Worm (Caenorhabditis elegans) whole organism, mixed stage, embryonic: ENCODE results near the gene C50F4.1.

Experiments used
- blmp-1 ChIP-seq: fragments of 150-350 bp; optimal IDR thresholded peaks from 2 replicates; lab custom pipeline; 2014; ENCODE audit warnings: missing biosample characterization, missing genetic modification characterization
- ceh-39 ChIP-seq: fragments of 150-350 bp; optimal IDR thresholded peaks from 2 replicates; lab custom pipeline; 2014; ENCODE audit warnings: missing biosample characterization, missing genetic modification characterization
- ceh-43 ChIP-seq: fragments of 200-800 bp; sonication (Bioruptor generic); optimal IDR thresholded peaks from 2 replicates; lab custom pipeline; 2018; ENCODE audit warnings: mild to moderate bottlenecking, missing genetic modification characterization, moderate library complexity, missing compliant biosample characterization
- ceh-83 ChIP-seq: fragments of 200-800 bp; sonication (Bioruptor generic); optimal IDR thresholded peaks from 2 replicates; lab custom pipeline; 2018; ENCODE audit warnings: mild to moderate bottlenecking, missing genetic modification characterization, missing compliant biosample characterization
- ces-1 ChIP-seq: fragments of 150-350 bp; optimal IDR thresholded peaks from 2 replicates; lab custom pipeline; 2014; ENCODE audit warnings: missing biosample characterization, missing genetic modification reagents, missing genetic modification characterization
- cnd-1 ChIP-seq: fragments of 200-800 bp; sonication (Bioruptor generic); optimal IDR thresholded peaks from 2 replicates; lab custom pipeline; 2018; ENCODE audit warnings: mild to moderate bottlenecking, missing genetic modification characterization, missing compliant biosample characterization
- drap-1 ChIP-seq: fragments of 200-800 bp; sonication (Bioruptor generic); optimal IDR thresholded peaks from 3 replicates; lab custom pipeline; 2018; ENCODE audit warnings: mild to moderate bottlenecking, missing genetic modification characterization, missing compliant biosample characterization
- elt-1 ChIP-seq: sonication (generic microtip); optimal IDR thresholded peaks from 2 replicates; lab custom pipeline; 2017; ENCODE audit warnings: missing genetic modification characterization, mild to moderate bottlenecking, missing compliant biosample characterization, antibody characterized with exemption, moderate library complexity, borderline replicate concordance; ENCODE audit not compliant: insufficient read depth
- elt-3 ChIP-seq: fragments of 150-350 bp; optimal IDR thresholded peaks from 2 replicates; lab custom pipeline; 2014; ENCODE audit warnings: missing biosample characterization, missing genetic modification characterization
- lin-32 ChIP-seq: fragments of 200-800 bp; sonication (Bioruptor generic); optimal IDR thresholded peaks from 2 replicates; lab custom pipeline; 2018; ENCODE audit warnings: mild to moderate bottlenecking, missing genetic modification characterization, missing compliant biosample characterization
- lsy-2 ChIP-seq: fragments of 150-350 bp; optimal IDR thresholded peaks from 2 replicates; lab custom pipeline; 2014; ENCODE audit warnings: missing biosample characterization, missing genetic modification characterization
- mep-1 ChIP-seq: fragments of 150-350 bp; optimal IDR thresholded peaks from 2 replicates; lab custom pipeline; 2017; ENCODE audit warnings: missing biosample characterization, missing genetic modification reagents, missing genetic modification characterization, inconsistent platforms
- mls-2 ChIP-seq: sonication (generic microtip); optimal IDR thresholded peaks from 2 replicates; lab custom pipeline; 2016; ENCODE audit warnings: mild to moderate bottlenecking, missing genetic modification characterization, moderate library complexity, missing compliant biosample characterization
- nhr-12 ChIP-seq: fragments of 150-350 bp; optimal IDR thresholded peaks from 2 replicates; lab custom pipeline; 2014; ENCODE audit warnings: missing biosample characterization, missing genetic modification characterization
- nhr-237 ChIP-seq: fragments of 150-350 bp; optimal IDR thresholded peaks from 2 replicates; lab custom pipeline; 2014; ENCODE audit warnings: missing biosample characterization, missing genetic modification characterization
- nhr-28 ChIP-seq: fragments of 150-350 bp; optimal IDR thresholded peaks from 2 replicates; lab custom pipeline; 2014; ENCODE audit warnings: missing biosample characterization, missing genetic modification characterization
- nhr-76 ChIP-seq: sonication (generic microtip); optimal IDR thresholded peaks from 2 replicates; lab custom pipeline; 2017; ENCODE audit warnings: missing biosample characterization, missing genetic modification characterization
- pha-4 ChIP-seq: fragments of 150-350 bp; optimal IDR thresholded peaks from 2 replicates; lab custom pipeline; 2018; ENCODE audit warnings: missing biosample characterization, missing genetic modification reagents, missing genetic modification characterization
- tbx-8 ChIP-seq: fragments of 200-800 bp; sonication (Bioruptor generic); optimal IDR thresholded peaks from 2 replicates; lab custom pipeline; 2018; ENCODE audit warnings: mild to moderate bottlenecking, missing genetic modification characterization, moderate library complexity, missing compliant biosample characterization
- unc-39 ChIP-seq: fragments of 150-350 bp; optimal IDR thresholded peaks from 2 replicates; lab custom pipeline; 2014; ENCODE audit warnings: missing biosample characterization, missing genetic modification characterization
- unc-62 ChIP-seq: fragments of 150-350 bp; optimal IDR thresholded peaks from 2 replicates; lab custom pipeline; 2014; ENCODE audit warnings: missing biosample characterization, missing genetic modification reagents, missing genetic modification characterization
- zip-8 ChIP-seq: fragments of 150-350 bp; optimal IDR thresholded peaks from 2 replicates; lab custom pipeline; 2014; ENCODE audit warnings: missing biosample characterization, missing genetic modification characterization

The C50F4.1 gene

ce11 chrV:9568707-9569106, 42.1 kb downstream of the C50F4.1 start, which contains the start of gene F25B3.4:
Gene F25B3.4 (minus strand): TSS chrV:9568807.
- TF ChIP-seq lin-32 (GFP tag; lab: Kevin White, UChicago), result no peak
- TF ChIP-seq unc-39 (tag; lab: Kevin White, UChicago), result no peak
- TF ChIP-seq elt-3 (tag; lab: Kevin White, UChicago), result no peak
- no peak for TF ChIP-seq lsy-2 (tag; lab: Kevin White, UChicago)
- TF ChIP-seq ces-1 (GFP tag; lab: Kevin White, UChicago), result no peak
- TF ChIP-seq cnd-1 (tag; lab: Kevin White, UChicago), result no peak
- TF ChIP-seq ceh-43, result no peak

- TF ChIP-seq drap-1 (GFP tag; lab: Kevin White, UChicago), result no peak
Observed at ce11 chrV:9570197-9570596, 43.6 kb downstream of the C50F4.1 start, which contains the start of gene F25B3.5. Gene F25B3.5 (minus strand): TSS chrV:9570297.

- TF ChIP-seq ces-1 (GFP tag; lab: Kevin White, UChicago) (no peak), ceh-83 (GFP tag; lab: Kevin White, UChicago) (no peak)
Observed at ce11 chrV:9571056-9571455, 44.5 kb downstream of the C50F4.1 start.

- no peak for TF ChIP-seq nhr-76 (tag; lab: Kevin White, UChicago)
- no peak for TF ChIP-seq blmp-1 (tag; lab: Kevin White, UChicago)
- no peak for TF ChIP-seq unc-39 (tag; lab: Kevin White, UChicago)
- no peak for TF ChIP-seq elt-3 (tag; lab: Kevin White, UChicago)
- TF ChIP-seq elt-1 (tag; lab: Kevin White, UChicago), result no peak
- no peak for TF ChIP-seq lin-32 (GFP tag; lab: Kevin White, UChicago)
- TF ChIP-seq drap-1 (GFP tag; lab: Kevin White, UChicago), result no peak
- TF ChIP-seq nhr-28 (tag; lab: Kevin White, UChicago), result no peak
- TF ChIP-seq pha-4 (tag; lab: Kevin White, UChicago), result no peak
- TF ChIP-seq ceh-39 (tag; lab: Kevin White, UChicago), result no peak
- TF ChIP-seq nhr-12, result no peak
- TF ChIP-seq mep-1, result no peak
- no peak for TF ChIP-seq nhr-237 (tag; lab: Kevin White, UChicago)
- no peak for TF ChIP-seq mls-2 (tag; lab: Kevin White, UChicago)
- no peak for TF ChIP-seq ces-1 (GFP tag; lab: Kevin White, UChicago)
- TF ChIP-seq tbx-8 (GFP tag; lab: Kevin White, UChicago), result no peak
- TF ChIP-seq ceh-83 (GFP tag; lab: Kevin White, UChicago), result no peak
- no peak for TF ChIP-seq zip-8 (tag; lab: Kevin White, UChicago)
- TF ChIP-seq ceh-43, result no peak
Observed at ce11 chrV:9571673-9572072, 45.1 kb downstream of the C50F4.1 start.

- TF ChIP-seq elt-3 (tag; lab: Kevin White, UChicago) (no peak), nhr-237 (tag; lab: Kevin White, UChicago) (no peak), tbx-8 (GFP tag; lab: Kevin White, UChicago) (no peak), unc-62 (no peak), drap-1 (GFP tag; lab: Kevin White, UChicago) (no peak)
Observed at ce11 chrV:9576991-9577390, 50.4 kb downstream of the C50F4.1 start, which contains the start of gene F25B3.2. Gene F25B3.2 (plus strand): TSS chrV:9577291.
